Worm (Caenorhabditis elegans) whole organism, midembryonic: Measurements from ENCODE around the gene ssr-2.

Experiments
- T22C8.4 ChIP-seq: fragments of 200-800 bp; sonication (Bioruptor generic); IDR thresholded peaks from 2 replicates; pipeline ENCODE4 v1.3.6; 2022; ENCODE audit warnings: missing genetic modification characterization, missing compliant biosample characterization
- ref-1 ChIP-seq: fragments of 200-800 bp; sonication (Bioruptor generic); conservative IDR thresholded peaks from 2 replicates; pipeline ENCODE4 v1.3.6; 2022; ENCODE audit warnings: missing genetic modification reagents, missing genetic modification characterization, missing compliant biosample characterization
- ztf-29 ChIP-seq: fragments of 200-800 bp; sonication (Bioruptor generic); IDR thresholded peaks from 2 replicates; pipeline ENCODE4 v1.3.6; 2022; ENCODE audit warnings: missing genetic modification reagents, missing genetic modification characterization, missing compliant biosample characterization

DNA sequence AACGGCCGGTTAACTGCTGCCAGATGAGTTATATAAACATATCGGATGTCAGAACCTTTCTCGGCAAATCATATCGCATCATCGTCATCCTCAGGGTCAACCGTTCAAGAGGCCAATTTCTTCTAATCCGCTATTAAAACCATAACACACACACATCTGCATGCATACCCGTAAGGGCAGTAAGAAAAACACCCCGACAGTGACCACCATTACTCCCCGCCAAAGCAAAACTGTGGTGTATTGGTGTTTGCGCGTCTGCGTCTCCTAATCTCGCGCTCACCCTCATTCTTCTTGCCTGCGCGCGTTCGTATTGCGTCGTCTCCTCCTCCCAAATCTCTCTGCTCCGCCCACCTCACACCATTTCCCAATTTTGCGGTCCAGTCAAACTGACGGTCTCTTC is 34.0 kb downstream of the ssr-2 start:
- TF ChIP-seq ztf-29 (GFP tag; lab: Robert Waterston, UW) (no peak), ref-1 (GFP tag; lab: Robert Waterston, UW) (no peak), T22C8.4 (no peak)
